Worm (Caenorhabditis elegans) whole organism, L3 larva: ENCODE results near the gene F44F4.15.

ENCODE experiments used
- R02D3.7 ChIP-seq: fragments of 150-350 bp; optimal IDR thresholded peaks from 2 replicates; lab custom pipeline; 2014; ENCODE audit warnings: missing biosample characterization, missing genetic modification characterization
- ama-1 ChIP-seq: fragments of 150-350 bp; optimal IDR thresholded peaks from 2 replicates; lab custom pipeline; 2018
- ceh-28 ChIP-seq: fragments of 150-350 bp; optimal IDR thresholded peaks from 2 replicates; lab custom pipeline; 2014; ENCODE audit warnings: missing biosample characterization, missing genetic modification reagents, missing genetic modification characterization
- elt-1 ChIP-seq: fragments of 150-350 bp; optimal IDR thresholded peaks from 2 replicates; lab custom pipeline; 2014; ENCODE audit warnings: missing biosample characterization, missing genetic modification characterization
- elt-2 ChIP-seq: sonication (generic microtip); optimal IDR thresholded peaks from 2 replicates; lab custom pipeline; 2016; ENCODE audit warnings: missing genetic modification reagents, mild to moderate bottlenecking, missing genetic modification characterization, missing compliant biosample characterization
- fkh-10 ChIP-seq: sonication (generic microtip); optimal IDR thresholded peaks from 2 replicates; lab custom pipeline; 2017; ENCODE audit warnings: missing biosample characterization, missing genetic modification reagents, missing genetic modification characterization
- fos-1 ChIP-seq: fragments of 150-350 bp; optimal IDR thresholded peaks from 2 replicates; lab custom pipeline; 2014; ENCODE audit warnings: missing biosample characterization, missing genetic modification characterization
- lsy-12 ChIP-seq: sonication (generic microtip); optimal IDR thresholded peaks from 2 replicates; lab custom pipeline; 2016; ENCODE audit warnings: mild to moderate bottlenecking, missing genetic modification characterization, missing compliant biosample characterization
- nhr-28 ChIP-seq: fragments of 150-350 bp; optimal IDR thresholded peaks from 2 replicates; lab custom pipeline; 2014; ENCODE audit warnings: missing biosample characterization, missing genetic modification characterization
- nhr-77 ChIP-seq: fragments of 150-350 bp; optimal IDR thresholded peaks from 2 replicates; lab custom pipeline; 2014; ENCODE audit warnings: missing biosample characterization, missing genetic modification characterization
- sea-2 ChIP-seq: fragments of 150-350 bp; sonication (generic microtip); optimal IDR thresholded peaks from 4 replicates; lab custom pipeline; 2014; ENCODE audit warnings: missing biosample characterization, missing genetic modification reagents, missing genetic modification characterization
- unc-62 ChIP-seq: fragments of 150-350 bp; sonication (generic microtip); optimal IDR thresholded peaks from 4 replicates; lab custom pipeline; 2014; ENCODE audit warnings: missing biosample characterization, missing genetic modification reagents, missing genetic modification characterization
- ztf-11 ChIP-seq: fragments of 150-350 bp; optimal IDR thresholded peaks from 2 replicates; lab custom pipeline; 2014; ENCODE audit warnings: missing biosample characterization, missing genetic modification characterization

DNA sequence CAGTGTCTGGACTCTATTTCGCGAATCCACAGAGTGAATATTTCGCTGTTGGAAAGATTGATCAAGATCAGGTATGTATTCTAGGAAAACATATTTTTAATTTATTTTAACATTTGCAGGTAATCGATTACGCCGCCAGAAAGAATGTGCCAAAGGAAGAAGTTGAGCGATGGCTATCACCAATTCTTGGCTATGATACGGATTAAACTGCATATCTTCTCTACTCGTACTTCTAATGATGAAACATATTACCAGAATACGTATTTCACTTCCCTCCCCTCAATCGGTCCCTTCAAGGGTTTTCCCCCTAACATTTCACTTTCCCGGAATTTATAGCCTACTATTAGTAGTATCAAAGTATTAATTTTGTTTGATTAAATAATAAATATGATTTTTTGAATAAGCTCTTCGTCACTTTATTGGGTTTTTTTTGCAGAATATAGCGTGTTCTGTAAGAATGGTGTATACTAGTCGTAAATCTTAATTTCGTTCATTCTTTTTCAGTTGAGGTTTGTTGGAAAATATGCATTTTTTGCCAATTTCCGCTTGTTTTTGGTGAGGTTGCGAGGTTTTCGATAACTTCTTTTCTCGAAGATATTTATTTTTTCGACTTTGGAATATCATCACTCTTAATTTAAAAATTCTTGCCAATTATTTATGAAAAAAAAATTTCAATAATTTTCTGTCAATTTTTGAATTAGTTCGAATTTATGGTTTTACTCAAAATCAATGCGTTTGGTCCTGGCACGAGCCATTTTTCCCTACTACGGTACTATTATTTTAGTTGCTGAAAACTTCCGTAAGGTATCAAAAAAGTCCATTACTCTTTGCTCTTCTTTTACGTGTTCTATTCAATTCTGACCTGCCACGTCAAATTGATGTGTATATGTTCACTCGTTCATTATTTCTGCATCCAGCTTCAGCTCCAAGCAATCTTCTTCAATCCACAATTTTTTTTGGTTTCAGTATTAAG is 16.5 kb downstream of the F44F4.15 start:
- TF ChIP-seq lsy-12 (tag; lab: Kevin White, UChicago) (peak; percentile 13), sea-2 (no peak), nhr-77 (tag; lab: Kevin White, UChicago) (no peak), fkh-10 (GFP tag; lab: Kevin White, UChicago) (no peak), elt-1 (tag; lab: Kevin White, UChicago) (no peak), R02D3.7 (tag; lab: Kevin White, UChicago) (no peak), ceh-28 (tag; lab: Kevin White, UChicago) (no peak), elt-2 (tag; lab: Kevin White, UChicago) (no peak), ama-1 (lab: Kevin White, UChicago) (no peak), nhr-28 (tag; lab: Kevin White, UChicago) (no peak), unc-62 (no peak), ztf-11 (tag; lab: Kevin White, UChicago) (no peak), fos-1 (no peak)
